Worm (Caenorhabditis elegans): ENCODE measurements around the gene clec-228.
"Not testable (repeated sequence)": the region's sequence is repeated elsewhere in the genome, so short reads cannot be mapped to it uniquely, and the experiment has no call there.

clec-228 gene

DNA sequence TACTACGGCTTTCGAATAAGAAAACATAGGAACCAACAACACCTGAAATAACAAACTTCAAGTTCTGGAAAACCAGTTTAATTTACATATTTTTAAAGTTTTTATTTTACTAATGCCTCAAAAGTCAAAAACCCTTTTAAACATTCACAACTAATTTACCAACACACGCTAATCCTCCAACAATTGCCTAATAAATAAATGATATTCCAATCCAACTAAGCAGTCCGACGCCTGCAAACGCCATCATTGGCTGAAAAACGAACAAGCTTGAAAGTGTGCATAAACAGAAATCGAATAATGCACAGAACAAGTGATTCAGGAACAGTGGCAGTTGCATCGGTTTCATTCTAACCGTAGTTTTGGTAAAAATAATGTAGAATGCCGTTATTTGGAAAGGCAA is 28.5 kb upstream of the clec-228 start:
- TF ChIP-seq lin-11 (tag; optimal IDR thresholded peaks at IDR 0.05), result no peak
- TF ChIP-seq madf-2 (tag; optimal IDR thresholded peaks at IDR 0.05), result no peak
- no peak for TF ChIP-seq ama-1 (optimal IDR thresholded peaks at IDR 0.05)
- no peak for TF ChIP-seq C38D4.7 (GFP tag; optimal IDR thresholded peaks at IDR 0.05)
- TF ChIP-seq pat-9 (tag; optimal IDR thresholded peaks at IDR 0.05), result no peak
- TF ChIP-seq hlh-13 (GFP tag; optimal IDR thresholded peaks at IDR 0.05), result no peak

DNA sequence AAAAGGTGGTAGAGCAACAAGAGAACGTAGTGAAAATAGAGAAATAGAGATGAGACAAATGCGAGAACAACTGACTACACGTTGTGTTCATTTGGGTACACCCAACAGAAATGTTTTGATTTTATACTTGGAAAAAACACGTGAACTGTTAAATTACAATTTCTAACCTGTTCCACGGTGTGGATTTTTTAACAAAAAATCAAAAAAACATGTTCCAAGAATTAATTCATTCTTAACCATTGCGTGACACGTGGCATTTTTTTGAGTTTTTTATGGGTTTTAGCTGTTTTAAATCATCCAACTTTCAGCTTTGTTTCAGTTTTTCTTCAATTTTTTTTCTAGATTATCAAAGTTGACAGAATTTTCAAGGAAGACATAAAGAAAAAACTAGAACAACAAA is 22.1 kb upstream of the clec-228 start, which contains the start of gene ech-1.1:
ech-1.1 (minus strand) TSS at position 101 of the 400 bp plus-strand sequence.
- not testable (repeated sequence) for TF ChIP-seq madf-2 (tag; optimal IDR thresholded peaks at IDR 0.05); ceh-48 (tag; optimal IDR thresholded peaks at IDR 0.05); ceh-19 (GFP tag; optimal IDR thresholded peaks at IDR 0.05)

DNA sequence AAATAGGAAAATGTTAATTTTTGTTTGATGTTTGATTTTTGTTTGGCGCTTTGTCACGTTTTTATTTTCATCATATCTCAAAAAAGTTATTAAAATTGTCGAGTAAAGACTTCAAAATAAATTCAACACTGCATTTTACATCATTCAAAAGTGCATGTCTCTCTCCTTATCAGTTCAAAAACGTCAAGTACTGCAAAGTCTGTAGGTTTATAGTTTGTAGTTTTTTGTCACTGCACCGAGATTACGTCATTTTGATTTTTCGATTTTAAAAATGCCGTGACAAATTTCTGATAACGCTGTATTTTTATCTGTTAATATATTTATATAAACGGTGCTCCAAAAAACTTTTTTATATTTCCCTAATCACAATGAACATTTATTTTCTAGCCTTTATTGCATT is 15.4 kb upstream of the clec-228 start, which contains the start of gene C29F3.7:
C29F3.7 (plus strand) TSS at position 254 of the 400 bp plus-strand sequence.
- no peak for TF ChIP-seq fkh-6 (tag; optimal IDR thresholded peaks at IDR 0.05)
- TF ChIP-seq elt-2 (tag; optimal IDR thresholded peaks at IDR 0.05), result peak; percentile 62
- no peak for TF ChIP-seq F13H6.1 (tag; optimal IDR thresholded peaks at IDR 0.05)

DNA sequence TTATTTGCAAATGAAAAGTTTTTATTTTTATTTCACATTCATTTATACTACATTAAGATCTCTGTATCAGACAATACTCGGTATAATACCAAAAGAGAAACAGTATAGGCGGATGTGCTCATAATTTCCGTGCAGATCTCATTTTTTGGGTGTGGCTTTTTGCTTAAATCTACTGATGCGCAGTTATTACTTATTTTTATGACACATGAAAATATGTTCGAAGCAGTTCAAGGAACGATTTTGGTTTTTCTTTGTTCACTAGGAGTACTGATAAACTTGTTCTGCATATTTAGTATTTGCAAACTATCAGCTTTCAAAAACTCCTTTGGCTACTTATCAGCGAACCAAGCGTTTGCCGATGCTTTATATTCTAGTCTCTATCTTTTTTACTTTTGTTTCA is 13.1 kb upstream of the clec-228 start, which contains the start of gene srx-58:
srx-58 (plus strand) TSS at position 301 of the 400 bp plus-strand sequence.
- TF ChIP-seq unc-42 (tag; optimal IDR thresholded peaks at IDR 0.05) (no peak), mec-3 (tag; optimal IDR thresholded peaks at IDR 0.05; ENCODE audit: borderline replicate concordance) (no peak), unc-3 (GFP tag; conservative IDR thresholded peaks at IDR 0.05) (no peak), unc-3 (tag; optimal IDR thresholded peaks at IDR 0.05) (no peak), elt-4 (tag; optimal IDR thresholded peaks at IDR 0.05) (no peak), unc-55 (GFP tag; optimal IDR thresholded peaks at IDR 0.05) (no peak), pat-9 (tag; optimal IDR thresholded peaks at IDR 0.05) (no peak), T23F11.4 (GFP tag; optimal IDR thresholded peaks at IDR 0.05) (no peak), fkh-6 (tag; optimal IDR thresholded peaks at IDR 0.05) (no peak), ceh-24 (tag; optimal IDR thresholded peaks at IDR 0.05) (no peak), K02D7.2 (tag; optimal IDR thresholded peaks at IDR 0.05) (no peak), ceh-34 (tag; optimal IDR thresholded peaks at IDR 0.05) (no peak), ceh-19 (GFP tag; optimal IDR thresholded peaks at IDR 0.05) (no peak), pag-3 (tag; optimal IDR thresholded peaks at IDR 0.05; ENCODE audit: borderline replicate concordance) (no peak), syd-9 (tag; optimal IDR thresholded peaks at IDR 0.05) (no peak), pha-2 (tag; optimal IDR thresholded peaks at IDR 0.05) (no peak), ceh-6 (GFP tag; optimal IDR thresholded peaks at IDR 0.05) (no peak), pros-1 (tag; optimal IDR thresholded peaks at IDR 0.05) (no peak), ceh-48 (tag; optimal IDR thresholded peaks at IDR 0.05) (no peak), fax-1 (tag; optimal IDR thresholded peaks at IDR 0.05) (no peak), ceh-18 (tag; optimal IDR thresholded peaks at IDR 0.05) (no peak)

DNA sequence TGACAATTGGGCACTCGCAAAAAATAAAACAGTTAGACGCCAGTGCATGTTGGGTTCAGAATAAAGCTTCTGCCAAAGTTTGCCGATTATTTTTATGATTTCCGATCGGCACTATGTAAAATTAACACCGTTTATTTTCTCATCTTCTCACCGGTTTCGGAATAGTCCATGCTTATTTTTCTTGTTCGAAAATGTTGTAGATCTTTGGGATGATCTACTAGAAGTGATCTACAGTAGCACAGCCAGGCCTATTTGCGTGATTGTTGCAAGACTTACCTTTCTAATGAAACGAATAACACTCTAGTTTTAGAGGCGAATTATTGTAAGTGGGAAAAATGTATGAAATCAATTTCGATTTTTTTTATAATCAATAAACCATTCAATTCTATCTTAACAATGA is 11.4 kb upstream of the clec-228 start, which contains the start of gene clec-231:
clec-231 (minus strand) TSS at position 101 of the 400 bp plus-strand sequence.
- no peak for TF ChIP-seq T23F11.4 (GFP tag; optimal IDR thresholded peaks at IDR 0.05)
- TF ChIP-seq ceh-34 (tag; optimal IDR thresholded peaks at IDR 0.05), result no peak
- no peak for TF ChIP-seq ceh-19 (GFP tag; optimal IDR thresholded peaks at IDR 0.05)
- no peak for TF ChIP-seq hlh-30 (tag; optimal IDR thresholded peaks at IDR 0.05; ENCODE audit: insufficient read depth)
- no peak for TF ChIP-seq pha-2 (tag; optimal IDR thresholded peaks at IDR 0.05)
- TF ChIP-seq ets-4 (tag; optimal IDR thresholded peaks at IDR 0.05), result no peak

DNA sequence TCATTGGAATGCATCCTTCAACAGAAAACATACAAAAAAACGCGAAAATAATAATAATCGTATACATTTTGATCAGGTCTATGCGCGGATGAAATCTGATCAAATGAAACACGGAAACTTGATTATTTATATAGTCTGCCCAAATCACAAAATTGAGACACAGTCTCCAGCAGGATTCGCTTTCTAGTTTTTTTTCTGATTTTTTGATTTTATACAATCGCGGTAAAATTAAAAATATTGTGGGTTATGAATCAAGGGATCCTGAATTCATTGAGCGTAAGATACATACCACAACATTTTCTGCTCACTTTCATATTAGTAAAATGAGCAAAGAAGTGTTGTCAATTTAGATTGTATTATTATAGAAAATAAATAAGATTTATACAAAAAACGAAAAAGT is 9.8 kb upstream of the clec-228 start, which contains the start of gene clec-230:
clec-230 (minus strand) TSS at position 101 of the 400 bp plus-strand sequence.
- TF ChIP-seq elt-2 (tag; optimal IDR thresholded peaks at IDR 0.05) (no peak), fkh-10 (GFP tag; optimal IDR thresholded peaks at IDR 0.05) (no peak), hlh-15 (tag; optimal IDR thresholded peaks at IDR 0.05) (no peak), ttx-3 (tag; optimal IDR thresholded peaks at IDR 0.05) (no peak), K02D7.2 (tag; optimal IDR thresholded peaks at IDR 0.05) (no peak), nhr-11 (tag; optimal IDR thresholded peaks at IDR 0.05) (no peak), elt-4 (tag; optimal IDR thresholded peaks at IDR 0.05) (no peak), pros-1 (tag; optimal IDR thresholded peaks at IDR 0.05) (no peak), Y22D7AL.16 (tag; optimal IDR thresholded peaks at IDR 0.05) (no peak), ref-2 (tag; optimal IDR thresholded peaks at IDR 0.05) (no peak), ceh-6 (GFP tag; optimal IDR thresholded peaks at IDR 0.05) (no peak), ceh-22 (tag; optimal IDR thresholded peaks at IDR 0.05) (no peak), rnt-1 (tag; optimal IDR thresholded peaks at IDR 0.05) (no peak)
